Fruit fly (Drosophila melanogaster): Measurements from ENCODE around the gene Syt1.

Gene Syt1

dm6 chr2L:2724459-2724858 is 75.3 kb downstream of the Syt1 start:
- no peak for TF ChIP-seq Hr83 (GFP tag; optimal IDR thresholded peaks at IDR 0.05; ENCODE audit: poor library complexity, severe bottlenecking)
- peak; percentile 54 for TF ChIP-seq Myc (optimal IDR thresholded peaks at IDR 0.05)

- no peak for TF ChIP-seq lola (GFP tag; optimal IDR thresholded peaks at IDR 0.05)
- TF ChIP-seq Hr78 (GFP tag; optimal IDR thresholded peaks at IDR 0.05) = no peak
- no peak for TF ChIP-seq jim (GFP tag; optimal IDR thresholded peaks at IDR 0.05)
- no peak for TF ChIP-seq Abd-B (GFP tag; optimal IDR thresholded peaks at IDR 0.05)
- TF ChIP-seq rgr (GFP tag; optimal IDR thresholded peaks at IDR 0.05) = no peak
- no peak for TF ChIP-seq dl (GFP tag; optimal IDR thresholded peaks at IDR 0.05; ENCODE audit: insufficient read depth in 1 of 2, partially characterized antibody in 2 of 2)
- TF ChIP-seq OdsH (GFP tag; optimal IDR thresholded peaks at IDR 0.05) = no peak
- TF ChIP-seq Myc (optimal IDR thresholded peaks at IDR 0.05) = no peak
- no peak for TF ChIP-seq br (GFP tag; optimal IDR thresholded peaks at IDR 0.05)
- no peak for TF ChIP-seq foxo (GFP tag; optimal IDR thresholded peaks at IDR 0.05)
- TF ChIP-seq Dif (GFP tag; optimal IDR thresholded peaks at IDR 0.05; ENCODE audit: partially characterized antibody) = no peak
- no peak for TF ChIP-seq Rel (GFP tag; optimal IDR thresholded peaks at IDR 0.05)
- no peak for TF ChIP-seq Rel (tag; optimal IDR thresholded peaks at IDR 0.05)
- TF ChIP-seq dmrt93B (GFP tag; optimal IDR thresholded peaks at IDR 0.05) = no peak
Observed at dm6 chr2L:2723100-2723499, 76.7 kb downstream of the Syt1 start.

Measured in whole organism, wandering third instar larva.